Worm (Caenorhabditis elegans) whole organism, midembryonic: Measurements from ENCODE around the gene Y82E9BL.5.

Experiments
- flt-1 ChIP-seq: fragments of 200-800 bp; sonication (Bioruptor generic); IDR thresholded peaks from 2 replicates; pipeline ENCODE4 v1.3.6; 2022; ENCODE audit warnings: missing genetic modification characterization, missing compliant biosample characterization
- tab-1 ChIP-seq: fragments of 200-800 bp; sonication (Bioruptor generic); IDR thresholded peaks from 2 replicates; pipeline ENCODE4 v1.3.6; 2022; ENCODE audit warnings: missing genetic modification characterization, missing compliant biosample characterization
- ztf-23 ChIP-seq: fragments of 200-800 bp; sonication (Bioruptor generic); IDR thresholded peaks from 2 replicates; pipeline ENCODE4 v1.3.6; 2022; ENCODE audit warnings: missing genetic modification reagents, missing genetic modification characterization, missing compliant biosample characterization

DNA sequence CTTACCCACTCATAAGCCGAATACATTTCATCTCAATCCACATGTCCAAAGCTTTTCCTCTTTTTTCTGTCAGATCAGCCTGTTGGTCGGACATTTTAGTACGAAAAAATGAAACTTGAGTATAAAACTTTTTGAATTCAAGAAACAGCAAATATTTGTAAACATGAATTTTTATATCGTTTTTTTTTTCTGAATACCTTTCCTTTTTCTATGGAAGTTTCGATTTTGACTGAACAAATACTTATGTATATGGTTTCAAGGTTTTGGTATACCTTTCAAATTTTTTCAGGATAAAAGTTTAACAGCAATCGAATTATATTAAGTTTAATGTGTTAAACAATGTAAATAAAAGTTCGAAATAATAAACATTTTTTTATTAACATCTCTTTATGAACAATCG is 7.2 kb downstream of the Y82E9BL.5 start, which contains the start of gene fbxa-5:
- no peak for TF ChIP-seq tab-1 (GFP tag; lab: Robert Waterston, UW)
- TF ChIP-seq flt-1 (GFP tag; lab: Robert Waterston, UW): no peak
- no peak for TF ChIP-seq ztf-23 (GFP tag; lab: Robert Waterston, UW)
